Worm (Caenorhabditis elegans) whole organism, midembryonic: ENCODE data around the gene T22F3.11.

ENCODE experiments used
- T22C8.4 ChIP-seq: fragments of 200-800 bp; sonication (Bioruptor generic); IDR thresholded peaks from 2 replicates; pipeline ENCODE4 v1.3.6; 2022; ENCODE audit warnings: missing genetic modification characterization, missing compliant biosample characterization
- cog-1 ChIP-seq: sonication (generic microtip); optimal IDR thresholded peaks from 2 replicates; lab custom pipeline; 2016; ENCODE audit warnings: missing genetic modification characterization, missing compliant biosample characterization
- flt-1 ChIP-seq: fragments of 200-800 bp; sonication (Bioruptor generic); IDR thresholded peaks from 2 replicates; pipeline ENCODE4 v1.3.6; 2022; ENCODE audit warnings: missing genetic modification characterization, missing compliant biosample characterization
- klf-2 ChIP-seq: fragments of 200-800 bp; sonication (Bioruptor generic); conservative IDR thresholded peaks from 2 replicates; pipeline ENCODE4 v1.3.6; 2022; ENCODE audit warnings: missing genetic modification reagents, missing genetic modification characterization, missing compliant biosample characterization
- med-1 ChIP-seq: sonication (generic microtip); optimal IDR thresholded peaks from 2 replicates; lab custom pipeline; 2017; ENCODE audit warnings: missing genetic modification characterization, mild to moderate bottlenecking, missing compliant biosample characterization, antibody characterized with exemption, missing genetic modification reagents; ENCODE audit not compliant: insufficient read depth
- ref-1 ChIP-seq: fragments of 200-800 bp; sonication (Bioruptor generic); conservative IDR thresholded peaks from 2 replicates; pipeline ENCODE4 v1.3.6; 2022; ENCODE audit warnings: missing genetic modification reagents, missing genetic modification characterization, missing compliant biosample characterization
- tab-1 ChIP-seq: fragments of 200-800 bp; sonication (Bioruptor generic); IDR thresholded peaks from 2 replicates; pipeline ENCODE4 v1.3.6; 2022; ENCODE audit warnings: missing genetic modification characterization, missing compliant biosample characterization
- ztf-23 ChIP-seq: fragments of 200-800 bp; sonication (Bioruptor generic); IDR thresholded peaks from 2 replicates; pipeline ENCODE4 v1.3.6; 2022; ENCODE audit warnings: missing genetic modification reagents, missing genetic modification characterization, missing compliant biosample characterization
- ztf-29 ChIP-seq: fragments of 200-800 bp; sonication (Bioruptor generic); IDR thresholded peaks from 2 replicates; pipeline ENCODE4 v1.3.6; 2022; ENCODE audit warnings: missing genetic modification reagents, missing genetic modification characterization, missing compliant biosample characterization

Gene T22F3.11

DNA sequence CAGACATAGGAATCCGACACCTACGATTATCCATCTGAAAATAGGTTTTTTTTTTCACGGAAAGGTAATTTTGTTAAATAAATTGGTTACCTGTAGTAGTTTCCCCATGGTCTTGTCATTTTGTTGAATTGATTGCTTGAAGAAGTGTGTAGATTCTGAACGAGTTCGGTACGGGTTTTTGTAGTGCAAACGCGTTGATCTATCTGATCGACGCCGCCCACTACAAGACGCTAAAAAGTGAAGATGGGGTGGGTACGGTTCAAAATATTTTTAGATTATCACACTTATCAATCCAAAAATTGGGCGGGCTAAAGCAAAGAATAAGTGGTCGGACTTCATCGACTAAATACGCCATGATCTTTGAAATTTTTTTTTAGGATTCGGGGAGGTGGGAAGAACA, at the start of gene T22F3.11:
TSS of gene T22F3.11 (minus strand) at position 157 of the 400 bp plus-strand sequence.
- no peak for TF ChIP-seq cog-1 (tag; lab: Kevin White, UChicago)
- TF ChIP-seq flt-1 (GFP tag; lab: Robert Waterston, UW) = no peak
- TF ChIP-seq ztf-23 = no peak
- TF ChIP-seq ztf-29 (GFP tag; lab: Robert Waterston, UW) = no peak
- no peak for TF ChIP-seq T22C8.4
- TF ChIP-seq med-1 (GFP tag; lab: Kevin White, UChicago) = no peak
- no peak for TF ChIP-seq klf-2 (GFP tag; lab: Robert Waterston, UW)
- TF ChIP-seq tab-1 (GFP tag; lab: Robert Waterston, UW) = no peak
- no peak for TF ChIP-seq ref-1 (GFP tag; lab: Robert Waterston, UW)

DNA sequence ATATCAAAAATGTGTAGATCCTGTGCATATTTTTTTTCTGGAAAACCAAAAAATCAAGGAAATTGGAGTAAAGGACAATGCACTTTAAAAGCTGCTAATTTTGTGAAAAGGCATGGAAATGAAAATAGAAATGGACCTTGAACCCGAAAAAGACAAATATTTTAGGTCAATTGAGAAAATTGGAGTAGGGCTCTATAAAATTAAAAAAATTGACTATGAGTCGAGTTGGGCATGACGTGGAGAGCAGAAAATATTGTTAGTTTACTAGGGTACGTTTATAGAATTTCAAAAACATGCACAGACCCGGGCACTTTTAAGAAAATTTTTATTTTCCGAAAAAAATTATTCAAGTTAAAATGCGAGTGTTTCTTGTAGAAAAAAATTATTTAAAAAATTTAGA, 45.1 kb upstream of the T22F3.11 start, which contains the start of gene acr-23:
TSS of gene acr-23 (minus strand) at position 101 of the 400 bp plus-strand sequence.
- no peak for TF ChIP-seq flt-1 (GFP tag; lab: Robert Waterston, UW)

DNA sequence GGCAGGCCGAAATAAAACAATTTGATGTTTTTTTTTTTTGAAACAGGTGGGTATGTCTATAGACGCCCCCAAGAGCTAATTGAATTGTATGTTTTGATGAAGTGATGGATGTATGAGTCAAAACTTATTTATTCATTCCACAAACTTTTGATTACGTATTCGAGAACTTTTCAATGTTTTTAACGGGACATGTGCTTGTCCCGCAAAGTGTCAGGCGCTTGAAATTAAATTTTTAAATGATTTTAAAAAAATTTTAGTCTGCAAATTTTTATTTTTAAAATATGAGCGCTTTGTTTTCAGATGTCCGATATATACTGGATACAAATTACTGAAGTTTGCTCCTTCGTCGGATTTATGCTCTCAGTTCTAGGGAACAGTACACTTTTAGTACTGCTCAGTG, 35.1 kb upstream of the T22F3.11 start, which contains the start of gene str-114:
TSS of gene str-114 (plus strand) at position 301 of the 400 bp plus-strand sequence.
- TF ChIP-seq ztf-23 (no peak), med-1 (GFP tag; lab: Kevin White, UChicago) (no peak), cog-1 (tag; lab: Kevin White, UChicago) (no peak), ref-1 (GFP tag; lab: Robert Waterston, UW) (no peak), flt-1 (GFP tag; lab: Robert Waterston, UW) (no peak), tab-1 (GFP tag; lab: Robert Waterston, UW) (no peak), ztf-29 (GFP tag; lab: Robert Waterston, UW) (no peak), klf-2 (GFP tag; lab: Robert Waterston, UW) (no peak), T22C8.4 (no peak)

DNA sequence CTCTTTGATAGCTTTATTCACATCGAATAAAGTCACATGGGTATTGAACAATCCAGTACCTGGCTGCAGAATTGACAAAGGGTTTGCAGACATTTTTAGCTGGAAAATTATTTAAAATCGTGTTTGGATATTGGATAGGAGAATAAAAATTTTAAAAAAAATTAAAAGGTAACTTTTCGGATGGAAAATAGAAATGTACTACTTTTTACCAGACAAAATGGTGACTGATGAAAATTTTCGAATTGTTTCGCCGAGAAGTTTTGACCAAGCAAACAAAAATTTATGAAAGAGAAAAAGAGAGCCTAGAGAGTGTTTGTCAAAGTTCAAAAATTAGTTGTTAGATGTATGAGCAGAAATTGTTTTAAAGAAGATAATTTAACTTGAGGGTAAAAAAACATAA, 33.5 kb upstream of the T22F3.11 start, which contains the start of gene F59B1.10:
TSS of gene F59B1.10 (minus strand) at position 101 of the 400 bp plus-strand sequence.
- no peak for TF ChIP-seq T22C8.4
- TF ChIP-seq tab-1 (GFP tag; lab: Robert Waterston, UW) = no peak
- TF ChIP-seq ztf-23 = no peak
- TF ChIP-seq cog-1 (tag; lab: Kevin White, UChicago) = no peak
- TF ChIP-seq flt-1 (GFP tag; lab: Robert Waterston, UW) = no peak
- no peak for TF ChIP-seq klf-2 (GFP tag; lab: Robert Waterston, UW)

DNA sequence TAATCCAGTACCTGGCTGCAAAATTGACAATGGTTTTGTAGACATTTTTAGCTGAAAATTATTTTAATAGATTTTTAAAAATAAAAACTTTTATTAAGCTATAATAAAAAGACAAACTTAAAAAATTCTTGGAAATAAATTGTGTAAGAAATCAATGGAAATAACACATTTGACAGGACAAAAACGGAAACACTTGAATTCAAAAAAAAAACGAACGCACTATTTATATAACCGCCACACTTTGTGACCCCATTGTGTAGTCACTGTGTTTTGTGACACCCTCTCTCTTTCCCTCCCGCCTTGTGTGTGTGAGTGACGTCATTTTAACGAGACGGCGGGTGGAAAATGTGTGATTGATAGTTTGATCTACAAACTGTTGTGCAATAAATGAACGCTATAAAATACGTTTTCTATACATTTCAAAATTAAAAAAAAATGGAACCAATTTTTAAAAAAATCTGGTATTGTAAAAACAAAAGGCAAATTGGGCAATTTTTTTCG, 29.9 kb upstream of the T22F3.11 start, which contains the start of gene F59B1.8:
TSS of gene F59B1.8 (minus strand) at position 51 of the 501 bp plus-strand sequence.
- no peak for TF ChIP-seq T22C8.4
- TF ChIP-seq ref-1 (GFP tag; lab: Robert Waterston, UW) = no peak
- no peak for TF ChIP-seq tab-1 (GFP tag; lab: Robert Waterston, UW)
- TF ChIP-seq flt-1 (GFP tag; lab: Robert Waterston, UW) = no peak
- TF ChIP-seq ztf-23 = no peak
- no peak for TF ChIP-seq ztf-29 (GFP tag; lab: Robert Waterston, UW)
- no peak for TF ChIP-seq med-1 (GFP tag; lab: Kevin White, UChicago)
- no peak for TF ChIP-seq cog-1 (tag; lab: Kevin White, UChicago)
- TF ChIP-seq klf-2 (GFP tag; lab: Robert Waterston, UW) = no peak

DNA sequence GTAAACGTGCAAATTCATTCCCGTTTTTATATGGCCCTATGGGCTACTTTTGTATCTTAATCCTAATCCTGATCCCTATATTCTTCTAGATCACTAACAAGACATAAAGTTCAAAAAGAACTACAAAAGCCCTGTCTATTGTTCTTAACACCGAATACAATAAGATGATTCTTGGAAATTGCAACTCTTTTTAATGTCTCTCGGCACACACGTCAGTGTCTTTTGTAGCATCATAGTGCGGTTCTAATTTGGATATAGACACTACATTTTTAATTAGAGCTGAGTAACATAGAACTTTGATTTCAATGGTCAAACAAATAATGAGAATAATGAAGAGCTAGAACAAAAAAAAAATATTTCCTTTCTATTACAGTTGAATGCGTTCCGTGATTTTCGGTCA, 25.5 kb upstream of the T22F3.11 start:
- TF ChIP-seq cog-1 (tag; lab: Kevin White, UChicago) (no peak), ztf-23 (no peak), flt-1 (GFP tag; lab: Robert Waterston, UW) (no peak), ref-1 (GFP tag; lab: Robert Waterston, UW) (no peak), T22C8.4 (no peak), tab-1 (GFP tag; lab: Robert Waterston, UW) (no peak), ztf-29 (GFP tag; lab: Robert Waterston, UW) (no peak), med-1 (GFP tag; lab: Kevin White, UChicago) (no peak)

DNA sequence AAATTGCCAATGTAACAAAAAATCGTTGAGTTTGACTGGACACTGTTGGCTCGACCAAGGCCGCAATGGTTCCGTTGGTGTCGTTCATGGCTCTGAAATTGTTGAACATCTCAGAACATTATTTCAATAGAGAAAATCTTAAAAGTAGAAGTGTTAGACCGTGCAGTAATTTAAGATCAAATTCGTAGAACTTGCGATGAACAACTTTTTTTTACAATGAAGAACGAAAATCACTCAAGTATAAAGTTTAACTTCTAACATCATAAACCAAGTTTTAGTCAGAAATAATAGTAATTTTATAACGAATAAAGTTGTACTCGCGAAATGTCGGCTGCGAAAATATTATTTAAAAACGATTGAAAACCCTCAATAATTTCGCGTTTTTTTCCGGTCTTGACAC, 22.7 kb upstream of the T22F3.11 start, which contains the start of gene srx-41:
TSS of gene srx-41 (minus strand) at position 101 of the 400 bp plus-strand sequence.
- TF ChIP-seq ref-1 (GFP tag; lab: Robert Waterston, UW) = no peak
- no peak for TF ChIP-seq tab-1 (GFP tag; lab: Robert Waterston, UW)
- no peak for TF ChIP-seq klf-2 (GFP tag; lab: Robert Waterston, UW)
- TF ChIP-seq ztf-23 = no peak
- TF ChIP-seq cog-1 (tag; lab: Kevin White, UChicago) = no peak
- no peak for TF ChIP-seq ztf-29 (GFP tag; lab: Robert Waterston, UW)
- TF ChIP-seq flt-1 (GFP tag; lab: Robert Waterston, UW) = no peak
- TF ChIP-seq T22C8.4 = no peak
- TF ChIP-seq med-1 (GFP tag; lab: Kevin White, UChicago) = no peak

DNA sequence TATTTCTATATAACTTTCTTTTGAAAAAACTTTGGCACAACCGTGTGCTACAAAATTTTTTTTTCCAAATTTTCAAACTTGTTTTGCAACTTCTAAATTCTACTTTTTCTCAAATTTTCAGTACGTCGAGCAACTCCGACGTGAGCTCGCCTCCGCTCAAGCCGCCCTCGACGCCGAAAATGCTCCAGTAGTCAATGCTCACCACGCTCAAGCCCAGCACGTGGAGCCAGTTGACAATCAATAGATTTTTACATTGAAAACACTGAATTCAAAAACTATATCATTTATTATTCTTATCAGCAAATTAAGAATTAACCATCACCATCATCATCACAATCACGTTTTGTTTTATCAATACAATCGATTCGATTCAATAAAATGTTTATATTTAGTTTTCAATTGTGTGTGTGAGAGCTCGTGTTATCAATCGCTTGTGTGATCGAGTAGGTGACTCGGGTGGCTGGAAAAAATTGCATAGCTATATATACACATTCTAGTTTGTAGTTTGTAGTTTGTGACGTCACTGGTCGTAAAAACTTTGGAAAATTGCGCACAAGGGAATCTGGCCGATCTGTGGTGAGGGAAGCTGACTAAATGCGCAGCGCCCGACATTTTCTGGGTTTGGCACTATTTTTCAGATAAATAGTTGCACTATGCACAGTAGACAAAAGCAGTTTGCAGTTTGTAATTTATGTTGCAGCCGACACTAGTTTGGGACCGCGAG, 20.1 kb upstream of the T22F3.11 start:
- no peak for TF ChIP-seq T22C8.4

DNA sequence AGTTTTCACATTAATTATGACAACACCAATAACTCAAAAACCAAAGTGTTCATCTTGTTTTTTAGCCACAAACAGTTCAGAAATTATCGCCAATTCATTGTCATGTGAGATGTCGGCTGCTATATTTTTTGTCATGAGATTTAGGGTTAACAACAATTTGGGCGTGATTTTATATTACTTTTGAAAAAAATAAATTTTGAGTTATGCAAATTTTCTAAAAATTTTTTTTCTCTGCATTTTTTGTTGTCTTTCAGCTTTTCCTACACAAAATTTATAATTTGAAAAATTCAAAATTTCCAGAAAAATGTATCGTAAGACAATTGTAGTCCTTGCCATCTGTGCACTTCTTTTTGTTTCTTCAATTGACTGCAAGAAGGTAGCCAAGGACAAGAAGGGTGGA, 18.7 kb upstream of the T22F3.11 start, which contains the start of gene F59B1.2:
TSS of gene F59B1.2 (plus strand) at position 301 of the 400 bp plus-strand sequence.
- no peak for TF ChIP-seq cog-1 (tag; lab: Kevin White, UChicago)
- no peak for TF ChIP-seq tab-1 (GFP tag; lab: Robert Waterston, UW)
- TF ChIP-seq ref-1 (GFP tag; lab: Robert Waterston, UW) = no peak
- TF ChIP-seq ztf-23 = no peak
- no peak for TF ChIP-seq ztf-29 (GFP tag; lab: Robert Waterston, UW)
- TF ChIP-seq med-1 (GFP tag; lab: Kevin White, UChicago) = no peak
- TF ChIP-seq T22C8.4 = no peak
- no peak for TF ChIP-seq klf-2 (GFP tag; lab: Robert Waterston, UW)
- no peak for TF ChIP-seq flt-1 (GFP tag; lab: Robert Waterston, UW)
